Fruit fly (Drosophila melanogaster) Kc167 (cell line): Measurements from ENCODE around the gene rasp.

Experiments used
- Myc ChIP-seq: fragments of >200 bp; optimal IDR thresholded peaks from 2 replicates; lab custom pipeline; 2017; ENCODE audit warnings: missing external identifiers
- Sin3A ChIP-seq: fragments of >200 bp; optimal IDR thresholded peaks from 2 replicates; lab custom pipeline; 2018; ENCODE audit warnings: missing external identifiers
- h ChIP-seq: fragments of >200 bp; optimal IDR thresholded peaks from 3 replicates; lab custom pipeline; 2018; ENCODE audit warnings: missing external identifiers
- insv ChIP-seq: fragments of >200 bp; optimal IDR thresholded peaks from 3 replicates; lab custom pipeline; 2018; ENCODE audit warnings: missing external identifiers
- psq ChIP-seq: fragments of >200 bp; optimal IDR thresholded peaks from 2 replicates; lab custom pipeline; 2017; ENCODE audit warnings: missing external identifiers
- ttk ChIP-seq: sonication (Bioruptor generic); optimal IDR thresholded peaks from 2 replicates; lab custom pipeline; 2017; ENCODE audit warnings: missing external identifiers

rasp gene

DNA sequence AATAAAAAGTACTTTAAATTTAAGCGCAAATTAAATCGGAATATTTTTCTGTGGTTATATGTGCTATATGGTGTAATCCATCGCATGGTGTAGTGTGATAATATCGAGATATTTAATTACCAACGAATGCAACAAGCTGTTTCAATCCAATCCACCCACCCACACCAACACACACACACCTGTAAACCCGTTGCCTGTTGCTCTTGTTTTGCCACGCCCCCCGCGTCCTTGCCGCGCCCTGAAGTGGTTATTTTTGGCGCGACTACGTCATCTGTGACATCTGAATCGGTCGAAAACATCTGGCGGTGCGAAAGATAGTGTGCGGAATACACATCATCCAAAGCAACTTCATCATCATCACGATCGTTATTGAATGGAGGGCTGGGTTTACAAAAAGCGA, 3.4 kb downstream of the rasp start:
- TF ChIP-seq insv (no peak), Myc (lab: Kevin White, UChicago) (no peak), h (lab: Kevin White, UChicago) (no peak), psq (no peak), Sin3A (lab: Kevin White, UChicago) (no peak), ttk (no peak)

DNA sequence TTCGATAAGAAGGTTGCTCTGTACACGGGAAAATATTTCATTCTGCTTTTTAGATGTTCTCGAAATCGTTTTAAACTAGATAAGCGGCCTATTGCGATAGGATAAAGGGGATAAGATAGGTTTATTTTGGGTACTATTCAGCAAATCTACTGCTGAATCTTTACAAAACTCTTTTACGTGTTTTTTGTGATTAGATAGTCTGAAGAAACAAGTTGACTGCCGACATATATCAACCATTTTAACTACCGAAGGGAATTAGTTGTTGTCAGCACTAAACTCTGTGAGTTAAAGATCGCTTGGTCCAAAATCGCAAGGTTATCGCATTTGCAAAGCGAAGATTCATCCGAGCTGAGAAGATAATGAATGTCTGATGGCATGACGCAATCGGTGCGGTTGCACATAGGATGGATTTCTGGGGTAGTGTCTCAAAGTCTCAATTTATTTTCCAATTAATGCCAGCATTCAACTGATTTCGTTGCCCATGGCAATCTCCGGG, 4.3 kb downstream of the rasp start, which contains the start of gene Asciz:
Gene Asciz (minus strand): TSS at position 51 of the 496 bp plus-strand sequence.
- TF ChIP-seq insv (no peak), Myc (lab: Kevin White, UChicago) (no peak), psq (no peak), ttk (no peak), h (lab: Kevin White, UChicago) (no peak), Sin3A (lab: Kevin White, UChicago) (no peak)

DNA sequence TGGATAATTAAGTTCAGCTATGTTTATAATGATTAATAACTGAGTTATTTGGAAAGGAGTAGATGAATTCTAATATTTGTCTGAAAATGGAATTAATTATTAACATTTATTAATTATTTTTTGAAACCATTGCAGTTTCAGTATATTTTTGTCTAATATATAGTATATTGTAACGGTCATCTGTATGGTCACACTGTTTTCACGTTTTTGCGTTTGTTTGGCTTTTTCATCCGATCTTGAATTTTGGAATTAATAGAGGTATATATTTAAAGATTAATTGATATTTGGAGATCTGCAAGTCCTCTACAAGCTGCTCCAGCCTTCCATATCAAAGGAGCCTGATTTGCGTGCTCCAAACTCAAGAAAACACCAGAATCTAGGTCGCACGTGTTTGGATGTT, 7.1 kb downstream of the rasp start, which contains the start of the genes CG32278 and CG32281:
Gene CG32278 (plus strand): TSS at position 180 of the 400 bp plus-strand sequence.
Gene CG32281 (plus strand): TSS at position 269 of the 400 bp plus-strand sequence.
- TF ChIP-seq insv (no peak), h (lab: Kevin White, UChicago) (no peak), psq (no peak), Myc (lab: Kevin White, UChicago) (no peak), Sin3A (lab: Kevin White, UChicago) (no peak), ttk (no peak)

DNA sequence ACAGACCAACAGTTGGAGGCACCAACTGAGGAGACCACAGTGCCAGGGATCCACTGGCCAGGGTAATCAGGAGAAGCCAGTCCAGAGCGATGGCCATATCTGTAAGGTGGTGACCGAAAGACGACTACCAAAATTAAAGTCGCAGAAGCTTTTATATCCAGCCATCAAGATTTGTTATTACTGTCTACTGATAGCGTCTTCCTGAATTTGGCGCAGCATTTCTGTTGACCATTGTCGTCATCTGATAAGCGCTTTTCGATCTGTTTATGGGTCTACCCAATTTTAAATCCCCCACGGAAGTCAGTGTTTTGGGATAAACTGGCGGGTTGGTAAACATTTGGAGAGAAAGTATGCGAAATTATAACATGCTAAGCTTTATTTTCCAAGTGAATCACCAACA, 10.5 kb downstream of the rasp start, which contains the start of gene CG14963:
Gene CG14963 (minus strand): TSS at position 101 of the 400 bp plus-strand sequence.
- no peak for TF ChIP-seq ttk
- no peak for TF ChIP-seq h (lab: Kevin White, UChicago)
- no peak for TF ChIP-seq Myc (lab: Kevin White, UChicago)
- no peak for TF ChIP-seq insv

DNA sequence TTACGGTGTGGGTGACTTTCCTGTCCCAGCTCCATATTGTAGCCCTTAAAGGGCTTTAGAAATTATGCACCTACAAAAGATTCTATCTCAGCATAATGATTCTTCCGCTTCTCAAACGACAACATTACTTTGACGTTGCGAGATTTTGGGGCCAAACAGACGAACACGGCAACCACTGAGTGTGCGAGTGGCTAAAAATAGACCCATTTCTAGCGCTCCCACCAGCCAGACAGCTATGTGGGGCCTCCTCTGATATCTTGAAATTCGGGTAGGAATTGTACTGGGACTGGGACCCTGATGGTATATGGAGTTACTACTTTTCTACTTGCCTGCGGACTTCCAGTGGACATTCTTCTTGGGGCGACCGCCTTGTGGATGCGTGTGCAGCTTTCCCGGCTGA, 15.9 kb downstream of the rasp start:
- TF ChIP-seq ttk: no peak
- no peak for TF ChIP-seq h (lab: Kevin White, UChicago)
- no peak for TF ChIP-seq insv
- no peak for TF ChIP-seq Sin3A (lab: Kevin White, UChicago)
- no peak for TF ChIP-seq Myc (lab: Kevin White, UChicago)
- TF ChIP-seq psq: no peak

DNA sequence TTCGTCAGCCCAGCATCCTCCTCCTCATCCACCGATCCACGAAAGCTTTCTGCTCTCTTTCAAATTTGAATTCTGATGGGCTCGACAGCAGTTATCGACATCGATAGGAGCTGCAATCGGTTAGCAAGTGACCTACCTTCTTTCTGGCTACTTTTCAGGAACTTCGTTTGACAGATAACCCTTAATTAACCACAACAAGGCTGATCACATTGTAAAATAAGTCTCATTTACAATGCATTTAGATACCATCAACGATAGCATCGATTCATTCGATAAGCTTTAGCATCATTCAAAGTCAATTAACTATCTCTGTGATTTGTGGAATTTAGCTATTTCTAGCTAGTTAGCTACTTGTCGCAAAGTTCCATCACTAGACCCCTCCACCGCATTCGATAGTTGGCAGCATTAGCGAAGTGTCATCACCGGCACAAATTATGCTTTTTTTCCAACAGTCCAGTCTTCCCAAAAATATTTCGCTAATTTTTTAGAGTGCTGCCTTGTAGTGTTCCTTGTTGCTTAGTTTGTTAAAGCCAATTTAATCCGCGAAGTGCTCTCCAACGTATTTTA, 16.6 kb downstream of the rasp start, which contains the start of the genes MnM and Girdin:
Gene MnM (minus strand): TSS at position 51 of the 567 bp plus-strand sequence.
Gene Girdin (plus strand): TSS at position 401 of the 567 bp plus-strand sequence.
- TF ChIP-seq Sin3A (lab: Kevin White, UChicago): no peak
- no peak for TF ChIP-seq Myc (lab: Kevin White, UChicago)
- TF ChIP-seq psq: no peak
- no peak for TF ChIP-seq insv
- TF ChIP-seq h (lab: Kevin White, UChicago): no peak
- no peak for TF ChIP-seq ttk

DNA sequence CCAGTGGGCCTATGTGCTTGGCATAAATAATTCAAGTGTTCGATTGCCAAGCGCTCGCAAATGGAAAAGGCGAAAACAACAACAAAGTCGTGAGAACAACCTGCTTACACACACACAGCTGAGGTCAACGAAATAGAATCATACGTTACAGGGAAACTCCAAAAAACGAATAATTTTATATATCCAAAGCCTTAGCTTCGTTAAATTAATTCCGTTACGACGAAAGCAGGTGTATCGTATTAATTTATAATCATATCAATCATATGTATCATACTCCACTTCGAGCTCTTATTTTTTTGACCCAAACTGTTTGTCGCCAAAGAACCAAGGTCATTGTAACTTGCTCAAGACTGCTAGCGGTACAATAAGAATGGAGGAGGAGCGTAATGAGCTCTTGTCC, 17.5 kb downstream of the rasp start:
- TF ChIP-seq ttk (no peak), Sin3A (lab: Kevin White, UChicago) (no peak), Myc (lab: Kevin White, UChicago) (no peak), insv (no peak)

DNA sequence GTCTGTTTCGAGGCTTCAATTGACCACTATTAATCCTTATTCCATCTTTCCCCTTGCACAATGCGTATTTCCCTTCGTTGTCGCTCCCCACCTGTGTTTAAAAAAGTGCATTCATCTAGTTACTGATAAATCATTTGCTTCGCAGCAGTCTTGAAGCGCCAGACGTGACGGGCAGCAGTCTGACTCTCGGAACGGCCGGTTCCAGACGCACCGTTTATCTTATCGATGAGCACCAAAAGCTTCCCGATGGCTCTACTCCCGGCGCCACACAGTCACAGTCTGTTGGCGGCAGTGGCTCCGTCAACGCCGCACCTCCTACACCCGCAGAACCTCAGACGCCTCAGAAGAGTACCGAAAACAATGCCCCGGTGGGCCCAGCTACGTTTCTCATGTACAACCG, 22.1 kb downstream of the rasp start, which contains the start of gene CG42494:
Gene CG42494 (plus strand): TSS at position 301 of the 400 bp plus-strand sequence.
- TF ChIP-seq insv (no peak), psq (no peak), Sin3A (lab: Kevin White, UChicago) (no peak), Myc (lab: Kevin White, UChicago) (no peak), h (lab: Kevin White, UChicago) (no peak), ttk (no peak)

DNA sequence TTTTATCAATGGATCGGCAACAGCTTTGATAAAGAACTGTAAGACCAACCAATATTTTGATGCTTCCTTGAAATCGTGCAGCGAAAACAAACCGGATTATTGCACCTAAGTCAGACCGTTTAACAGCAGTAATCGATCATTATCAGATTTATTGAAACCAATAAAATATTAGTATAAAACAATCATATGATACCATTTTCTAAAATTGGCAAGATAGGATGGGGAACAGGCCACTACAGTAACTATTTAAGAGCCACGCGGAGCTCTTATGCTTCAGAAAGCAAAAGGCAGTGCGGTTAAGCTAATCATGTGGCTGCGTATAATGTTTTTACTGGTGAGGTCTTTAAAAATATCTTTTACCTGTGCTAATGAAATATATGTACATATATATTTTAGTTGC, 24.4 kb downstream of the rasp start, which contains the start of gene CG32284:
Gene CG32284 (plus strand): TSS at position 301 of the 400 bp plus-strand sequence.
- TF ChIP-seq Sin3A (lab: Kevin White, UChicago) (no peak), insv (no peak), psq (no peak), ttk (no peak), Myc (lab: Kevin White, UChicago) (no peak), h (lab: Kevin White, UChicago) (no peak)

DNA sequence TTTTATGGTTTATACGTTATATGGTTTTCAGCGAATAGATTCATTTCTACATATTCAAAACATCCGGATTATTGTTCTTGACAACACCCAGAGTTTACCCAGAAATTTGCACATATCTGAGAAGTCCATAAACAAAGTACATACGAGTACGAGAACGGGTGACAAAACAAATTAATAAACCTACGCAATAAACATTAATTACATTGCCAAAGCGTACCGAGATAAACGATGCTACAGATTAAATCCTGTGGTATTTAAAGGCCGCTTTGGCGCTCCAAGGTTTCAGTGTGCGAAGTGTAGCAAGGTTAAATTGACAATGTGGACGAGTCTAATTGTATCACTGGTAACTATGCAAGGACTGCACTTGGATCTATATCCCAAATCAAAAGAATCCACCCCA, 25.3 kb downstream of the rasp start, which contains the start of gene CG14957:
Gene CG14957 (plus strand): TSS at position 301 of the 400 bp plus-strand sequence.
- TF ChIP-seq Sin3A (lab: Kevin White, UChicago) (no peak), insv (no peak), h (lab: Kevin White, UChicago) (no peak), Myc (lab: Kevin White, UChicago) (no peak), psq (no peak), ttk (no peak)

DNA sequence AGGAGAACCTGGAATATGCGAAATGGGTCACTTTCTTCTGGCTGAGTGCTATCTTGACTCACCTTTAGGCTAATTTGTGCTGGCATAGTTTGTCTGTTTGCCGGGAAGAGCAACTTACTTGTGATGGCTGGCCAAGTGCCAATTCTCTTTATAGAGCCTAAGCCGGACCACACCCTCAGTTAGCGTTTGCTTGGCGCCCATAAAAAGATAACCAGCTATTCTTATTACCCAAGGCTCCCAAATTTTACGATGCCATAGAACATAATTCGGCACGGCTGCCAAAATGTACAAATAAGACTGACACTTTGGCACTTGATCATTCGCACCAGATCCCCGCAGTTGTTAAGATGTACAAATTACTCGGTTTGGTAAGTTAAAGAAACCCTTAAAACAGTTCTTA, 27.7 kb downstream of the rasp start, which contains the start of the genes CG42525 and CG14958:
Gene CG42525 (minus strand): TSS at position 101 of the 400 bp plus-strand sequence.
Gene CG14958 (plus strand): TSS at position 332 of the 400 bp plus-strand sequence.
- no peak for TF ChIP-seq ttk
- TF ChIP-seq h (lab: Kevin White, UChicago): no peak
- no peak for TF ChIP-seq Sin3A (lab: Kevin White, UChicago)
- TF ChIP-seq psq: no peak
- TF ChIP-seq insv: no peak
- no peak for TF ChIP-seq Myc (lab: Kevin White, UChicago)

DNA sequence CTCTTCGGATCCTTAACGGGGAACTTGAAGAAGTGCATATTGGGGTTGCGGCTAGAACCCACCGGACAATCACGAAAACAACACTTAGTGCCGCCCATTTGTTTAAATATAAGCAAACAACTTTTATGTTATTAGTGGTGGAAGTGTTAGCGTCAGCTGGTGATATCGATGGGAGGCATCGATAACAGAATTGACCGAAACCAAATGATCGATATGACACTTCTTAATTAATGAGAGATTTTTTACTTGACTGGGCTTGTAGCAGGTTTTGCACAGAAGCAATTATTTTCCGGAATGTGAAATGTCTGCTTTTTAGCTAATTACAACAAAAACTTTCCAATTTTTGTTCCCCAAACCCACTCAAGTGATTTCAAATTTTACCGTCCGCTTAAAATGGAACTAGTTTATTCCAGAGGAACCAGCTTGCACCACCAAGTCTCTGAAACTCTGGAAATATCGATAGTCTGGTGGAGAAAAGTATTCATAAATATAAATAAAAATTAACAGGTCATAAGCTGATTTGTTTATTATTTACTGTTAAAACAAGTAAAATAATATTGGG, 30.4 kb downstream of the rasp start, which contains the start of gene CG14965:
Gene CG14965 (minus strand): TSS at position 159 of the 562 bp plus-strand sequence.
- no peak for TF ChIP-seq ttk
- TF ChIP-seq Myc (lab: Kevin White, UChicago): no peak
- TF ChIP-seq insv: no peak
- no peak for TF ChIP-seq Sin3A (lab: Kevin White, UChicago)
- no peak for TF ChIP-seq h (lab: Kevin White, UChicago)
- TF ChIP-seq psq: no peak
